Fruit fly (Drosophila melanogaster) whole organism: ENCODE measurements around the gene KP78a.

ENCODE experiments used
- CG8478 ChIP-seq: fragments of >200 bp; optimal IDR thresholded peaks from 2 replicates; lab custom pipeline; 2018; ENCODE audit warnings: inconsistent platforms
- Dll ChIP-seq: fragments of >200 bp; optimal IDR thresholded peaks from 2 replicates; lab custom pipeline; 2017
- EcR ChIP-seq, 2 experiments: fragments of >200 bp; optimal IDR thresholded peaks; 2 replicates each; lab custom pipeline; 2017; ENCODE audit warnings: missing biosample characterization in 2 of 2, missing genetic modification characterization in 2 of 2, missing genetic modification reagents in 2 of 2
- psq ChIP-seq: fragments of >200 bp; optimal IDR thresholded peaks from 2 replicates; lab custom pipeline; 2017

DNA sequence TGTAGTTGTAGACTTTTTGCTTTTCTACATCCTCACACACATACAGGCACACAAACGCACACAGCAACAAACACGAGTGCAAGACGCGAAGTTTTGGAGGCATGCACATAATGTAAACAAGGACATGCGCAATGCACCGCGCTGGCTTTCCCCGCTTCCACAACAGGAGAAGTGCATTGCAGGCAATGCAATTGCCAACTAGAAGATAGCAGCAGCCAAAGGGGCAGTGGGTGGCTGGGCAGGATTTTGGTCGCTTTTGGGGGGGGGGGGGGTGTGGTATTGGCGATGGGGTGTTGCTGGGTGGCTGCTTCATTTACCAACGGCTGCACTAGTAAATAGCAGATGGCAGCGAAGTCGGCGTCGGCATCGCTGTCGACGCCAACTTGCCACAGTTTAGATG lies 22.2 kb downstream of the KP78a start:
- TF ChIP-seq Dll (lab: Kevin White, UChicago), result no peak
- no peak for TF ChIP-seq CG8478 (lab: Kevin White, UChicago)
- no peak for TF ChIP-seq EcR (GFP tag; optimal IDR thresholded peaks at IDR 0.05; lab: Kevin White, UChicago)
- TF ChIP-seq psq (lab: Kevin White, UChicago), result no peak
